Worm (Caenorhabditis elegans) whole organism, L2 larva: ENCODE results near the gene T12A7.9.

Experiments used
- F13H6.1 ChIP-seq: sonication (generic microtip); optimal IDR thresholded peaks from 2 replicates; lab custom pipeline; 2016; ENCODE audit warnings: missing genetic modification characterization, missing compliant biosample characterization
- R02D3.7 ChIP-seq: fragments of 150-350 bp; optimal IDR thresholded peaks from 2 replicates; lab custom pipeline; 2014; ENCODE audit warnings: missing biosample characterization, missing genetic modification characterization
- Y55F3AM.14 ChIP-seq: fragments of 200-800 bp; sonication (Bioruptor generic); optimal IDR thresholded peaks from 2 replicates; lab custom pipeline; 2018; ENCODE audit warnings: mild to moderate bottlenecking, missing genetic modification characterization, missing compliant biosample characterization
- alr-1 ChIP-seq: fragments of 150-350 bp; optimal IDR thresholded peaks from 2 replicates; lab custom pipeline; 2014; ENCODE audit warnings: missing biosample characterization, missing genetic modification characterization
- aly-2 ChIP-seq: fragments of 150-350 bp; optimal IDR thresholded peaks from 2 replicates; lab custom pipeline; 2014; ENCODE audit warnings: missing biosample characterization, missing genetic modification characterization
- ama-1 ChIP-seq: fragments of 150-350 bp; optimal IDR thresholded peaks from 2 replicates; lab custom pipeline; 2018; ENCODE audit warnings: inconsistent platforms
- ceh-16 ChIP-seq: fragments of 150-350 bp; optimal IDR thresholded peaks from 2 replicates; lab custom pipeline; 2014; ENCODE audit warnings: missing biosample characterization, missing genetic modification characterization
- ceh-82 ChIP-seq: fragments of 150-350 bp; optimal IDR thresholded peaks from 2 replicates; lab custom pipeline; 2014; ENCODE audit warnings: missing biosample characterization, missing genetic modification characterization
- crh-2 ChIP-seq: sonication (generic microtip); optimal IDR thresholded peaks from 2 replicates; lab custom pipeline; 2017; ENCODE audit warnings: missing biosample characterization, missing genetic modification characterization
- dmd-4 ChIP-seq: sonication (generic microtip); optimal IDR thresholded peaks from 2 replicates; lab custom pipeline; 2017; ENCODE audit warnings: missing biosample characterization, missing genetic modification characterization
- egl-27 ChIP-seq: sonication (generic microtip); optimal IDR thresholded peaks from 3 replicates; lab custom pipeline; 2017; ENCODE audit warnings: missing biosample characterization, missing genetic modification reagents, missing genetic modification characterization
- elt-1 ChIP-seq: fragments of 150-350 bp; optimal IDR thresholded peaks from 2 replicates; lab custom pipeline; 2014; ENCODE audit warnings: missing biosample characterization, missing genetic modification characterization
- elt-3 ChIP-seq: sonication (generic microtip); optimal IDR thresholded peaks from 2 replicates; lab custom pipeline; 2017; ENCODE audit warnings: missing biosample characterization, missing genetic modification characterization
- fos-1 ChIP-seq: fragments of 150-350 bp; optimal IDR thresholded peaks from 2 replicates; lab custom pipeline; 2014; ENCODE audit warnings: missing biosample characterization, missing genetic modification characterization
- gmeb-1 ChIP-seq: fragments of 150-350 bp; optimal IDR thresholded peaks from 2 replicates; lab custom pipeline; 2014; ENCODE audit warnings: missing biosample characterization, missing genetic modification characterization
- lin-13 ChIP-seq: fragments of 150-350 bp; optimal IDR thresholded peaks from 2 replicates; lab custom pipeline; 2014; ENCODE audit warnings: missing biosample characterization, missing genetic modification reagents, missing genetic modification characterization
- mab-5 ChIP-seq: fragments of 150-350 bp; optimal IDR thresholded peaks from 2 replicates; lab custom pipeline; 2014; ENCODE audit warnings: missing biosample characterization, missing genetic modification characterization
- mbf-1 ChIP-seq: sonication (generic microtip); optimal IDR thresholded peaks from 2 replicates; lab custom pipeline; 2017; ENCODE audit warnings: missing biosample characterization, missing genetic modification characterization
- mdl-1 ChIP-seq, 2 experiments: fragments of 150-350 bp in 1 of 2; sonication (generic microtip) in 1 of 2; optimal IDR thresholded peaks; 2 replicates each; lab custom pipeline; 2017; ENCODE audit warnings: missing biosample characterization in 2 of 2, missing genetic modification characterization in 2 of 2
- nhr-10 ChIP-seq: sonication (generic microtip); optimal IDR thresholded peaks from 2 replicates; lab custom pipeline; 2017; ENCODE audit warnings: missing biosample characterization, missing genetic modification characterization
- nhr-12 ChIP-seq: fragments of 150-350 bp; optimal IDR thresholded peaks from 2 replicates; lab custom pipeline; 2014; ENCODE audit warnings: missing biosample characterization, missing genetic modification characterization
- nhr-129 ChIP-seq: fragments of 150-350 bp; optimal IDR thresholded peaks from 2 replicates; lab custom pipeline; 2014; ENCODE audit warnings: missing biosample characterization, missing genetic modification characterization
- nhr-21 ChIP-seq: fragments of 150-350 bp; optimal IDR thresholded peaks from 2 replicates; lab custom pipeline; 2014; ENCODE audit warnings: missing biosample characterization, missing genetic modification characterization
- nhr-23 ChIP-seq: fragments of 150-350 bp; optimal IDR thresholded peaks from 2 replicates; lab custom pipeline; 2014; ENCODE audit warnings: missing biosample characterization, missing genetic modification reagents, missing genetic modification characterization
- nhr-237 ChIP-seq: fragments of 150-350 bp; optimal IDR thresholded peaks from 2 replicates; lab custom pipeline; 2014; ENCODE audit warnings: missing biosample characterization, missing genetic modification characterization
- nhr-77 ChIP-seq: fragments of 150-350 bp; optimal IDR thresholded peaks from 2 replicates; lab custom pipeline; 2014; ENCODE audit warnings: missing biosample characterization, missing genetic modification characterization
- peb-1 ChIP-seq: fragments of 150-350 bp; optimal IDR thresholded peaks from 2 replicates; lab custom pipeline; 2014; ENCODE audit warnings: missing biosample characterization, missing genetic modification characterization
- sem-4 ChIP-seq: fragments of 150-350 bp; optimal IDR thresholded peaks from 2 replicates; lab custom pipeline; 2014; ENCODE audit warnings: missing biosample characterization, missing genetic modification reagents, missing genetic modification characterization
- skn-1 ChIP-seq: sonication (generic microtip); optimal IDR thresholded peaks from 2 replicates; lab custom pipeline; 2017; ENCODE audit warnings: missing biosample characterization, missing genetic modification characterization
- sma-3 ChIP-seq: sonication (generic microtip); optimal IDR thresholded peaks from 2 replicates; lab custom pipeline; 2016; ENCODE audit warnings: missing genetic modification reagents, missing genetic modification characterization, missing compliant biosample characterization
- unc-39 ChIP-seq: fragments of 150-350 bp; optimal IDR thresholded peaks from 2 replicates; lab custom pipeline; 2014; ENCODE audit warnings: missing biosample characterization, missing genetic modification characterization
- unc-55 ChIP-seq: fragments of 150-350 bp; sonication (generic microtip); optimal IDR thresholded peaks from 3 replicates; lab custom pipeline; 2014; ENCODE audit warnings: missing biosample characterization, missing genetic modification reagents, missing genetic modification characterization
- zag-1 ChIP-seq: fragments of 150-350 bp; optimal IDR thresholded peaks from 2 replicates; lab custom pipeline; 2014; ENCODE audit warnings: missing biosample characterization, missing genetic modification characterization
- ztf-11 ChIP-seq: sonication (generic microtip); optimal IDR thresholded peaks from 2 replicates; lab custom pipeline; 2017; ENCODE audit warnings: missing biosample characterization, missing genetic modification characterization

Gene T12A7.9

ce11 chrIV:11755907-11756306 lies at the start of gene T12A7.9:
TSS of gene T12A7.9 (minus strand) at chrIV:11756007.
- no peak for TF ChIP-seq nhr-129 (tag; lab: Kevin White, UChicago)
- TF ChIP-seq aly-2 (tag; lab: Kevin White, UChicago), result no peak
- TF ChIP-seq nhr-237 (tag; lab: Kevin White, UChicago), result no peak
- no peak for TF ChIP-seq Y55F3AM.14 (GFP tag; lab: Kevin White, UChicago)
- TF ChIP-seq lin-13 (GFP tag; lab: Kevin White, UChicago), result no peak
- no peak for TF ChIP-seq mab-5 (tag; lab: Kevin White, UChicago)
- TF ChIP-seq elt-1 (tag; lab: Kevin White, UChicago), result no peak
- no peak for TF ChIP-seq gmeb-1
- no peak for TF ChIP-seq alr-1
- TF ChIP-seq unc-55 (GFP tag; lab: Kevin White, UChicago), result no peak
- TF ChIP-seq crh-2 (tag; lab: Kevin White, UChicago), result no peak

DNA sequence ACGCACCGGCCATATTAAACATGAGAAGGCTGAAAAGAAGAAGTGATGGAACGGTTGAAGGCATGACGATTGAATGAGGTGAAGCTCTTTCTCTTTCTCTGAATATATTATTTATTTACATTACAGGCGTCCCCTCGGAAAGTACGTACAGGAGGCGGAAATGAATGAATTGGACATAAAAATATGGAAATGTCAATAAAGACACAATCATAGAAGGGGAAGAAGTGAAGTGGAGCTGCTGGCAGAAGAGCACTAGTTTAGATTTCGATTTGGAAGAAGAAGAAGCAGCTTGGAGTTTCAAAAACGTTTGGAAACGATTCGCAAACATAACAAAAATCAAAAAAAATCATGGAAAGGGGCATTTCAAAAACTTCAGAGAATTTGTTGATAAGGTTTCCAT lies 48.2 kb upstream of the T12A7.9 start, which contains the start of gene H01G02.1:
H01G02.1 (minus strand) TSS at position 101 of the 400 bp plus-strand sequence.
- TF ChIP-seq ceh-82 (tag; lab: Kevin White, UChicago), result no peak
- no peak for TF ChIP-seq aly-2 (tag; lab: Kevin White, UChicago)
- TF ChIP-seq nhr-77 (tag; lab: Kevin White, UChicago), result no peak
- TF ChIP-seq elt-3 (tag; lab: Kevin White, UChicago), result no peak

DNA sequence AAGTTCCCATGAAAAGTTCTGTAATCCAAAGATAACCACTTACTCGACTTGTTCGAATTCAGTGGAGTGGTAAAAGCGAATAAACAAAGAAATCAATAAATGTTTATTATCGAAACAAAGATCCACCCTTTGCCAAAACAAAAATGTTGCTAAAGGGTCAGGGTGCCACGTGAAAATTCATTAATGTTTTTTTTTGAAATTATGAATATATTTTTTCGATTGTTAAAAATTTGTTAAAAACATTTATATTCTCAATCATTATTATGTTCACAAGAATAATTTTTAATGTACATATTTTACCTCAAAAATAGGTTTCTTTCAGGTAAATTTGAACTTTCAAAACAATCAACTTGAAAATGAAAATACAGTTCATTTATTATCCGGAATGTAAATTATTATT lies 47.2 kb upstream of the T12A7.9 start, which contains the start of gene H01G02.4:
H01G02.4 (minus strand) TSS at position 101 of the 400 bp plus-strand sequence.
- TF ChIP-seq nhr-77 (tag; lab: Kevin White, UChicago) (no peak), ama-1 (no peak), mbf-1 (tag; lab: Kevin White, UChicago) (no peak), mab-5 (tag; lab: Kevin White, UChicago) (no peak), aly-2 (tag; lab: Kevin White, UChicago) (no peak), ceh-16 (no peak), F13H6.1 (tag; lab: Kevin White, UChicago) (no peak), lin-13 (GFP tag; lab: Kevin White, UChicago) (no peak), nhr-10 (no peak), nhr-23 (tag; lab: Kevin White, UChicago) (no peak), nhr-21 (tag; lab: Kevin White, UChicago) (no peak), Y55F3AM.14 (GFP tag; lab: Kevin White, UChicago) (no peak), ztf-11 (tag; lab: Kevin White, UChicago) (no peak), unc-39 (tag; lab: Kevin White, UChicago) (no peak), fos-1 (tag; lab: Kevin White, UChicago) (no peak), zag-1 (tag; lab: Kevin White, UChicago) (no peak), crh-2 (tag; lab: Kevin White, UChicago) (no peak)

DNA sequence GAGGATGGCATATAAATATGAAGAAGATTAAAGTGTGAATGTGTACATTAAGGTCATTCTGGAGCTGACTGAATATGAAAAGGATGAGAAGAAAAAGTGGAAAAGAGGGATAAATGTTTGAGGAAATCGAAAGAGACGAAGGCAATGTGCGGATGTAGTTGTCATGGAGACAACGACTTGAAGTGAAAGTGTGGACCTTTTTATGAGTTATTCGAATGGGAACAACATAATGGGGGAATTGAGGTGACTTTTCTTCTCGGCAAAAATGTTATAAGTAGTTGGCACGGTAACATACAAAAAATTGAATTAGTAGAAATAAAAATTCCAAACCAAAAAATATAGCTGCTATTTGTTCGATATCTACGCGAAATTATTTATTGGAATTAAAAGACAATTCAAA lies 45.3 kb upstream of the T12A7.9 start, which contains the start of gene dyf-18:
dyf-18 (minus strand) TSS at position 101 of the 400 bp plus-strand sequence.
- TF ChIP-seq sma-3 (GFP tag; lab: Kevin White, UChicago), result no peak
- TF ChIP-seq dmd-4 (tag; lab: Kevin White, UChicago), result no peak
- no peak for TF ChIP-seq ztf-11 (tag; lab: Kevin White, UChicago)
- TF ChIP-seq nhr-21 (tag; lab: Kevin White, UChicago), result no peak
- no peak for TF ChIP-seq nhr-12 (tag; lab: Kevin White, UChicago)
- TF ChIP-seq mdl-1 (tag; optimal IDR thresholded peaks at IDR 0.05; lab: Kevin White, UChicago), result no peak
- no peak for TF ChIP-seq egl-27
- no peak for TF ChIP-seq sem-4 (tag; lab: Kevin White, UChicago)

ce11 chrIV:11799240-11799639 lies 43.4 kb upstream of the T12A7.9 start:
- TF ChIP-seq F13H6.1 (tag; lab: Kevin White, UChicago) (peak; percentile 18), nhr-129 (tag; lab: Kevin White, UChicago) (no peak)

DNA sequence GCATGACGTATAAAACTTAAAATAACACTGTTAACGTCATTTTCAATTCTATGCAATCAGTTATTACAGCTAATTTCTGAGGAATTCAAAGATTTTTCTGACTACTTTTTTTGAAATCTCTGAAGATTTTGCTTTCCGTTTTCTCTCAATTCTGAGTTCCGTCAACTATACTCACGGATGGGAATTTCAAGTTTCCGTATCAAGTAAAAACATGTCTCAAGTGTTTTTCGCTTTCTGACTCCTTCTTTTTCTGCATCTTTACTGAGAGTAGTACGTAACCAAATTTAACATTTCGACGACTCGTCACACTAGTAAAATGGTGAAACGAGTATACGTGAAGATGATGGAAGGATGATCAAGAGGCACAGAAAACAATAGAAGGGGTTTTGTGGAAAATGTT lies 41.0 kb upstream of the T12A7.9 start:
- TF ChIP-seq nhr-10 (no peak), nhr-129 (tag; lab: Kevin White, UChicago) (no peak), sem-4 (tag; lab: Kevin White, UChicago) (no peak), crh-2 (tag; lab: Kevin White, UChicago) (no peak), nhr-21 (tag; lab: Kevin White, UChicago) (no peak), ceh-16 (no peak), mab-5 (tag; lab: Kevin White, UChicago) (no peak), alr-1 (no peak), zag-1 (tag; lab: Kevin White, UChicago) (no peak), peb-1 (tag; lab: Kevin White, UChicago) (no peak), R02D3.7 (tag; lab: Kevin White, UChicago) (no peak), dmd-4 (tag; lab: Kevin White, UChicago) (no peak), gmeb-1 (no peak), skn-1 (tag; lab: Kevin White, UChicago) (no peak)
